Worm (Caenorhabditis elegans) whole organism, young adult: ENCODE results near the gene brd-1.

Source experiments
- C06A6.2 ChIP-seq: fragments of 200-800 bp; sonication (Bioruptor generic); conservative IDR thresholded peaks from 2 replicates; pipeline ENCODE4 v1.3.6; 2022; ENCODE audit warnings: missing genetic modification characterization, missing compliant biosample characterization
- F23B12.7 ChIP-seq: sonication (generic microtip); optimal IDR thresholded peaks from 2 replicates; lab custom pipeline; 2017; ENCODE audit warnings: missing genetic modification characterization, mild to moderate bottlenecking, missing compliant biosample characterization, antibody characterized with exemption, moderate library complexity; ENCODE audit not compliant: insufficient read depth
- F49E8.2 ChIP-seq: sonication (generic microtip); optimal IDR thresholded peaks from 3 replicates; lab custom pipeline; 2017; ENCODE audit warnings: missing genetic modification characterization, mild to moderate bottlenecking, missing compliant biosample characterization, antibody characterized with exemption, moderate library complexity; ENCODE audit not compliant: insufficient read depth
- T26A5.8 ChIP-seq: sonication (generic microtip); optimal IDR thresholded peaks from 2 replicates; lab custom pipeline; 2016; ENCODE audit warnings: missing genetic modification characterization, missing compliant biosample characterization
- Y53G8AR.9 ChIP-seq: fragments of 200-800 bp; sonication (Bioruptor generic); conservative IDR thresholded peaks from 2 replicates; pipeline ENCODE4 v1.3.6; 2022; ENCODE audit warnings: missing genetic modification reagents, missing genetic modification characterization, missing compliant biosample characterization
- Y79H2A.3 ChIP-seq: fragments of 200-800 bp; sonication (Bioruptor generic); conservative IDR thresholded peaks from 2 replicates; pipeline ENCODE4 v1.3.6; 2022; ENCODE audit warnings: missing genetic modification reagents, missing genetic modification characterization, missing compliant biosample characterization
- aptf-2 ChIP-seq: fragments of 200-800 bp; sonication (Bioruptor generic); conservative IDR thresholded peaks from 2 replicates; pipeline ENCODE4 v1.3.6; 2022; ENCODE audit warnings: missing genetic modification reagents, missing genetic modification characterization, missing compliant biosample characterization
- bed-1 ChIP-seq: fragments of 200-800 bp; sonication (Bioruptor generic); IDR thresholded peaks from 2 replicates; pipeline ENCODE4 v1.3.6; 2022; ENCODE audit warnings: missing genetic modification reagents, missing genetic modification characterization, missing compliant biosample characterization
- ceh-27 ChIP-seq: fragments of 200-800 bp; sonication (Bioruptor generic); optimal IDR thresholded peaks from 2 replicates; lab custom pipeline; 2018; ENCODE audit warnings: mild to moderate bottlenecking, missing genetic modification characterization, moderate library complexity, missing compliant biosample characterization
- ceh-40 ChIP-seq: fragments of 200-800 bp; sonication (Bioruptor generic); IDR thresholded peaks from 2 replicates; pipeline ENCODE4 v1.3.6; 2022; ENCODE audit warnings: missing genetic modification characterization, missing compliant biosample characterization
- ceh-58 ChIP-seq: fragments of 200-800 bp; sonication (Bioruptor generic); IDR thresholded peaks from 2 replicates; pipeline ENCODE4 v1.3.6; 2022; ENCODE audit warnings: missing genetic modification characterization, missing compliant biosample characterization
- ceh-91 ChIP-seq: fragments of 200-800 bp; sonication (Bioruptor generic); IDR thresholded peaks from 2 replicates; pipeline ENCODE4 v1.3.6; 2022; ENCODE audit warnings: missing genetic modification reagents, missing genetic modification characterization, missing compliant biosample characterization
- dpl-1 ChIP-seq: fragments of 150-350 bp; optimal IDR thresholded peaks from 2 replicates; lab custom pipeline; 2014; ENCODE audit warnings: missing biosample characterization, missing genetic modification reagents, missing genetic modification characterization
- efl-1 ChIP-seq: fragments of 150-350 bp; optimal IDR thresholded peaks from 2 replicates; lab custom pipeline; 2014; ENCODE audit warnings: missing biosample characterization, missing genetic modification reagents, missing genetic modification characterization
- egl-18 ChIP-seq: fragments of 200-800 bp; sonication (Bioruptor generic); IDR thresholded peaks from 2 replicates; pipeline ENCODE4 v1.3.6; 2022; ENCODE audit warnings: missing genetic modification reagents, missing genetic modification characterization, missing compliant biosample characterization
- egl-44 ChIP-seq: fragments of 200-800 bp; sonication (Bioruptor generic); IDR thresholded peaks from 2 replicates; pipeline ENCODE4 v1.3.6; 2022; ENCODE audit warnings: missing genetic modification reagents, missing genetic modification characterization, missing compliant biosample characterization
- ets-4 ChIP-seq: fragments of 200-800 bp; sonication (Bioruptor generic); optimal IDR thresholded peaks from 2 replicates; lab custom pipeline; 2018; ENCODE audit warnings: mild to moderate bottlenecking, missing genetic modification characterization, missing compliant biosample characterization
- hmg-1.2 ChIP-seq: fragments of 200-800 bp; sonication (Bioruptor generic); IDR thresholded peaks from 2 replicates; pipeline ENCODE4 v1.3.6; 2022; ENCODE audit warnings: missing genetic modification reagents, missing genetic modification characterization, missing compliant biosample characterization
- hmg-20 ChIP-seq: fragments of 200-800 bp; sonication (Bioruptor generic); IDR thresholded peaks from 2 replicates; pipeline ENCODE4 v1.3.6; 2022; ENCODE audit warnings: missing genetic modification reagents, missing genetic modification characterization, missing compliant biosample characterization
- let-526 ChIP-seq: fragments of 200-800 bp; sonication (Bioruptor generic); IDR thresholded peaks from 2 replicates; pipeline ENCODE4 v1.3.6; 2022; ENCODE audit warnings: missing genetic modification reagents, missing genetic modification characterization, missing compliant biosample characterization
- lin-54 ChIP-seq: fragments of 200-800 bp; sonication (Bioruptor generic); optimal IDR thresholded peaks from 2 replicates; lab custom pipeline; 2018; ENCODE audit warnings: mild to moderate bottlenecking, missing genetic modification characterization, missing compliant biosample characterization
- lsl-1 ChIP-seq: fragments of 200-800 bp; sonication (Bioruptor generic); optimal IDR thresholded peaks from 2 replicates; lab custom pipeline; 2018; ENCODE audit warnings: mild to moderate bottlenecking, missing genetic modification characterization, moderate library complexity, missing compliant biosample characterization
- madf-6 ChIP-seq: fragments of 200-800 bp; sonication (Bioruptor generic); IDR thresholded peaks from 2 replicates; pipeline ENCODE4 v1.3.6; 2022; ENCODE audit warnings: missing genetic modification reagents, missing genetic modification characterization, missing compliant biosample characterization
- mcd-1 ChIP-seq: fragments of 200-800 bp; sonication (Bioruptor generic); IDR thresholded peaks from 2 replicates; pipeline ENCODE4 v1.3.6; 2022; ENCODE audit warnings: missing genetic modification reagents, missing genetic modification characterization, missing compliant biosample characterization
- nhr-179 ChIP-seq: sonication (generic microtip); optimal IDR thresholded peaks from 2 replicates; lab custom pipeline; 2016; ENCODE audit warnings: mild to moderate bottlenecking, missing genetic modification characterization, missing compliant biosample characterization
- nhr-90 ChIP-seq: sonication (generic microtip); optimal IDR thresholded peaks from 2 replicates; lab custom pipeline; 2016; ENCODE audit warnings: missing genotype, mild to moderate bottlenecking, missing genetic modification characterization, missing compliant biosample characterization
- pbrm-1 ChIP-seq: fragments of 200-800 bp; sonication (Bioruptor generic); IDR thresholded peaks from 2 replicates; pipeline ENCODE4 v1.3.6; 2022; ENCODE audit warnings: missing genetic modification reagents, missing genetic modification characterization, missing compliant biosample characterization
- rcor-1 ChIP-seq: fragments of 200-800 bp; sonication (Bioruptor generic); IDR thresholded peaks from 2 replicates; pipeline ENCODE4 v1.3.6; 2022; ENCODE audit warnings: missing genetic modification reagents, missing genetic modification characterization, missing compliant biosample characterization
- snpc-4 ChIP-seq, 5 experiments: fragments of 150-350 bp in 1 of 5; sonication (generic microtip) in 4 of 5; optimal IDR thresholded peaks; 2 replicates each; lab custom pipeline; 2014 to 2018; ENCODE audit warnings: missing genetic modification characterization in 5 of 5, missing biosample characterization in 3 of 5, antibody characterized with exemption in 2 of 5, mild to moderate bottlenecking in 2 of 5, missing compliant biosample characterization in 2 of 5, missing genotype in 2 of 5, moderate library complexity in 2 of 5, missing genetic modification reagents in 1 of 5
- somi-1 ChIP-seq: fragments of 200-800 bp; sonication (Bioruptor generic); optimal IDR thresholded peaks from 2 replicates; lab custom pipeline; 2018; ENCODE audit warnings: mild to moderate bottlenecking, missing genetic modification characterization, missing compliant biosample characterization
- tbp1 ChIP-seq: fragments of 200-800 bp; sonication (Bioruptor generic); optimal IDR thresholded peaks from 2 replicates; lab custom pipeline; 2018; ENCODE audit warnings: mild to moderate bottlenecking, missing genetic modification characterization, missing compliant biosample characterization
- unc-130 ChIP-seq: sonication (generic microtip); optimal IDR thresholded peaks from 2 replicates; lab custom pipeline; 2016; ENCODE audit warnings: missing genetic modification reagents, missing genetic modification characterization, missing compliant biosample characterization
- zfh-2 ChIP-seq: fragments of 200-800 bp; sonication (Bioruptor generic); conservative IDR thresholded peaks from 2 replicates; pipeline ENCODE4 v1.3.6; 2022; ENCODE audit warnings: missing genetic modification reagents, missing genetic modification characterization, missing compliant biosample characterization
- ztf-22 ChIP-seq: fragments of 200-800 bp; sonication (Bioruptor generic); optimal IDR thresholded peaks from 2 replicates; lab custom pipeline; 2018; ENCODE audit warnings: mild to moderate bottlenecking, missing genetic modification characterization, moderate library complexity, missing compliant biosample characterization
- ztf-25 ChIP-seq: fragments of 200-800 bp; sonication (Bioruptor generic); IDR thresholded peaks from 2 replicates; pipeline ENCODE4 v1.3.6; 2022; ENCODE audit warnings: missing genetic modification reagents, missing genetic modification characterization, missing compliant biosample characterization
- ztf-26 ChIP-seq: sonication (generic microtip); optimal IDR thresholded peaks from 2 replicates; lab custom pipeline; 2017; ENCODE audit warnings: missing genetic modification characterization, missing compliant biosample characterization
- ztf-28 ChIP-seq: fragments of 200-800 bp; sonication (Bioruptor generic); IDR thresholded peaks from 2 replicates; pipeline ENCODE4 v1.3.6; 2022; ENCODE audit warnings: missing genetic modification reagents, missing genetic modification characterization, missing compliant biosample characterization

brd-1 gene

DNA sequence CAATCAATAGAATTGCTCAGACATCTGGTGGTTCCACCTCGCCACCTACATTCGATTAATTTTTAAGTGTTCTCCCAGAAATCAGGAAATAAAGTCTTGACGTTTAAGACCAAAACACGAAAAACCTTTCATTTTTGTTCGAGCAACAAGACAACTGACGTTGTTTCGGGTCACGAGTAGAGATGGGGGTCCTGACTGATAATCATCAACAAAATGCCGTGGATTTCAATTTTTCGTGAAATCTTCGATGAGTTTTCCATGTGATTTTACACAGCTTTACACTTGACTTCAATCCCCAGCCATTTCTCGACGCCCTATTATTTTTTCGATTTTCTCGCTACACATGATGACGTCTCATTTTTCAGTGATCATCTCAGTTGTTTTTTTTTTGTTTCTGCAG is 18.2 kb downstream of the brd-1 start:
- TF ChIP-seq ceh-40 (no peak), snpc-4 (GFP tag; optimal IDR thresholded peaks at IDR 0.05; lab: Kevin White, UChicago) (no peak), snpc-4 (tag; optimal IDR thresholded peaks at IDR 0.05; lab: Kevin White, UChicago) (no peak), let-526 (GFP tag; lab: Robert Waterston, UW) (no peak), ztf-25 (GFP tag; lab: Robert Waterston, UW) (no peak), aptf-2 (GFP tag; lab: Robert Waterston, UW) (no peak), pbrm-1 (no peak), ets-4 (GFP tag; lab: Kevin White, UChicago) (no peak), somi-1 (no peak), ztf-28 (GFP tag; lab: Robert Waterston, UW) (no peak), tbp1 (no peak), ztf-22 (no peak), rcor-1 (GFP tag; lab: Robert Waterston, UW) (no peak), ceh-58 (GFP tag; lab: Robert Waterston, UW) (no peak), hmg-1.2 (GFP tag; lab: Robert Waterston, UW) (no peak), nhr-179 (no peak), ztf-26 (no peak), bed-1 (no peak)
- TF ChIP-seq, all 124 proteins: peak for 0

DNA sequence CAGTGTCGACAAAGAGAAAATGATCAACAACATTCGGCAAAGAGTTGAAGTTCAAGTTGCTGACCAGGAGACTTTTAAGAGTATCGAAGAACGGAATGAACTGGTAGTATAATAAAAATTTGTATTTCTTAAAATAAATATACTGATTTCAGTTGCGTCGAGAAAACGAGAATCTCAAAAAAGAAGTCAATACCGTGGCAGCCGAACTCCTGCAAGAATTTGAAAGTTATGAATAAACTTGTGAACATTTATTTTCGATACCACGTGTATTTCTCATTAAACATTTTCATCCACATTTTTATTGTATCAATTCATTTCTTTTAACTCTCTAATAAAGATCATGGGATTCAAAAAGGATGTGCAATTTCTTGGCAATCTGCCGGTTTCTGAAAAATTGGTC is 19.3 kb downstream of the brd-1 start, which contains the start of gene K04C2.8:
Gene K04C2.8, plus strand, starts transcription at position 301 of the 400 bp plus-strand sequence.
- TF ChIP-seq madf-6 (GFP tag; lab: Robert Waterston, UW) (no peak), nhr-90 (no peak), hmg-20 (GFP tag; lab: Robert Waterston, UW) (no peak), Y79H2A.3 (GFP tag; lab: Robert Waterston, UW) (no peak), egl-44 (GFP tag; lab: Robert Waterston, UW) (no peak), aptf-2 (GFP tag; lab: Robert Waterston, UW) (no peak), T26A5.8 (tag; lab: Kevin White, UChicago) (no peak)

- TF ChIP-seq Y53G8AR.9 (no peak), dpl-1 (GFP tag; lab: Kevin White, UChicago) (peak; percentile 47), unc-130 (GFP tag; lab: Kevin White, UChicago) (no peak), mcd-1 (GFP tag; lab: Robert Waterston, UW) (peak; percentile 82), F49E8.2 (tag; lab: Kevin White, UChicago) (no peak), ceh-27 (GFP tag; lab: Kevin White, UChicago) (no peak), lsl-1 (GFP tag; lab: Kevin White, UChicago) (peak; percentile 12), egl-18 (GFP tag; lab: Robert Waterston, UW) (no peak), C06A6.2 (GFP tag; lab: Robert Waterston, UW) (no peak), snpc-4 (GFP tag; optimal IDR thresholded peaks at IDR 0.05; lab: Kevin White, UChicago) (no peak), snpc-4 (tag; optimal IDR thresholded peaks at IDR 0.05; lab: Kevin White, UChicago) (no peak), efl-1 (GFP tag; lab: Kevin White, UChicago) (peak; percentile 74), zfh-2 (GFP tag; lab: Robert Waterston, UW) (no peak), F23B12.7 (tag; lab: Kevin White, UChicago) (peak; percentile 37), lin-54 (GFP tag; lab: Kevin White, UChicago) (peak; percentile 49), ceh-91 (no peak)
- TF ChIP-seq, all 124 proteins: peak for 6
Observed at ce11 chrIII:6869268-6869667, 20.0 kb downstream of the brd-1 start, which contains the start of the genes cra-1 and kbp-1. Gene cra-1 (minus strand): TSS chrIII:6869460. Gene kbp-1 (plus strand): TSS chrIII:6869633.
